Worm (Caenorhabditis elegans) whole organism, midembryonic: Measurements from ENCODE around the gene C15H9.9.

ENCODE experiments used
- T22C8.4 ChIP-seq: fragments of 200-800 bp; sonication (Bioruptor generic); IDR thresholded peaks from 2 replicates; pipeline ENCODE4 v1.3.6; 2022; ENCODE audit warnings: missing genetic modification characterization, missing compliant biosample characterization
- cog-1 ChIP-seq: sonication (generic microtip); optimal IDR thresholded peaks from 2 replicates; lab custom pipeline; 2016; ENCODE audit warnings: missing genetic modification characterization, missing compliant biosample characterization
- flt-1 ChIP-seq: fragments of 200-800 bp; sonication (Bioruptor generic); IDR thresholded peaks from 2 replicates; pipeline ENCODE4 v1.3.6; 2022; ENCODE audit warnings: missing genetic modification characterization, missing compliant biosample characterization
- ref-1 ChIP-seq: fragments of 200-800 bp; sonication (Bioruptor generic); conservative IDR thresholded peaks from 2 replicates; pipeline ENCODE4 v1.3.6; 2022; ENCODE audit warnings: missing genetic modification reagents, missing genetic modification characterization, missing compliant biosample characterization
- ztf-23 ChIP-seq: fragments of 200-800 bp; sonication (Bioruptor generic); IDR thresholded peaks from 2 replicates; pipeline ENCODE4 v1.3.6; 2022; ENCODE audit warnings: missing genetic modification reagents, missing genetic modification characterization, missing compliant biosample characterization

- no peak for TF ChIP-seq ref-1 (GFP tag; lab: Robert Waterston, UW)
- no peak for TF ChIP-seq flt-1 (GFP tag; lab: Robert Waterston, UW)
- TF ChIP-seq cog-1 (tag; lab: Kevin White, UChicago) = no peak
- no peak for TF ChIP-seq T22C8.4 (GFP tag; lab: Robert Waterston, UW)
- no peak for TF ChIP-seq ztf-23 (GFP tag; lab: Robert Waterston, UW)
Observed at ce11 chrX:6093046-6093445, 35.0 kb downstream of the C15H9.9 start, which contains the start of gene C15H9.5.
